Fruit fly (Drosophila melanogaster) whole organism, wandering third instar larva: ENCODE results near the gene Ythdc1.

Experiments used
- HLH106 ChIP-seq: fragments of 200-800 bp; optimal IDR thresholded peaks from 3 replicates; lab custom pipeline; 2019; ENCODE audit warnings: missing biosample characterization, mild to moderate bottlenecking, missing genetic modification characterization, moderate library complexity
- Vsx2 ChIP-seq: fragments of 200-300, 225-300 bp; sonication (Bioruptor generic); optimal IDR thresholded peaks from 2 replicates; lab custom pipeline; 2018; ENCODE audit warnings: missing biosample characterization, missing genetic modification characterization; ENCODE audit not compliant: partially characterized antibody

- TF ChIP-seq HLH106 (tag; lab: Kevin White, UChicago) (no peak), Vsx2 (GFP tag; lab: Kevin White, UChicago) (no peak)
Measured at dm6 chr3L:3420237-3420643, 46.3 kb upstream of the Ythdc1 start.
